Worm (Caenorhabditis elegans): ENCODE measurements around the gene ZK892.3.

ZK892.3 gene

DNA sequence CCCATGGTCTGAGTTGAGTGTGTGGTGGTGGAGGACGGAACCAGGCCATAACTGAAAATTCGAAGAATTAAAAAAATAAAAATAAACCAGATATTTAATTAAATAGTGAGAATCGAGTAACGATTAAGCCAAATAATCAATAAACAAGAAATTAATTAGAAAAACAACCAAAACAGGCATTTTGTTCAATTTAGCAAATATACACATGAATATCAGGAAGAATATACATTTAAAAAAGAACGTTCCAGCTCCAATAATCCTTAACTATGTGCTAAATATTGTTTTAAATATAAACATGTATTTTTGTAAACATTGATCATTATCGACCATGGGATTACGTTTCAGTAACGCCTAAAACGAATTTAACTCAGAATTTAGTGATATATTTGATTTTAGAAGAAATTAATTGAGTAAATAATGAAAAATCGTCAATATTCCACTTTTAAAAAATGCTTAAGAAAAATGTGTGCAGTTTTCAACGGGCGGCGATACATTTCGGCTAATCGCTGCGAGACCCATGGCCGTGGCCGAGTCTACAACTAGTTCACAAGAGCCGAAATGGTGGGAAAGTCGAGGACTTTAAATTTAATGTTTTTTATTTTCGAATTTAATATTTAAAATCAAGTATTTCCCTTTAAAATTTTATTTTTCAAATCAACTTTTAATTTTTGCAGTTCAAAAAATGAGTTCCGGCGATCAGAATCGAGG is 33.5 kb upstream of the ZK892.3 start, which contains the start of the genes R53.4 and psf-1 (continued):
- TF ChIP-seq F10E7.11 (tag; optimal IDR thresholded peaks at IDR 0.05), result no peak
- no peak for TF ChIP-seq ama-1 (optimal IDR thresholded peaks at IDR 0.05)
- TF ChIP-seq ama-1 (GFP tag; optimal IDR thresholded peaks at IDR 0.05), result no peak
- TF ChIP-seq ekl-4 (GFP tag; IDR thresholded peaks at IDR 0.05), result no peak
- TF ChIP-seq F49E8.2 (tag; optimal IDR thresholded peaks at IDR 0.05; ENCODE audit: insufficient read depth), result no peak
- peak; percentile 20 for TF ChIP-seq nhr-80 (tag; optimal IDR thresholded peaks at IDR 0.05)
- no peak for TF ChIP-seq ztf-18 (tag; optimal IDR thresholded peaks at IDR 0.05)
- TF ChIP-seq efl-1 (GFP tag; optimal IDR thresholded peaks at IDR 0.05), result peak; percentile 46
- no peak for TF ChIP-seq ccch-3 (GFP tag; optimal IDR thresholded peaks at IDR 0.05)
- no peak for TF ChIP-seq aptf-2 (GFP tag; conservative IDR thresholded peaks at IDR 0.05)

DNA sequence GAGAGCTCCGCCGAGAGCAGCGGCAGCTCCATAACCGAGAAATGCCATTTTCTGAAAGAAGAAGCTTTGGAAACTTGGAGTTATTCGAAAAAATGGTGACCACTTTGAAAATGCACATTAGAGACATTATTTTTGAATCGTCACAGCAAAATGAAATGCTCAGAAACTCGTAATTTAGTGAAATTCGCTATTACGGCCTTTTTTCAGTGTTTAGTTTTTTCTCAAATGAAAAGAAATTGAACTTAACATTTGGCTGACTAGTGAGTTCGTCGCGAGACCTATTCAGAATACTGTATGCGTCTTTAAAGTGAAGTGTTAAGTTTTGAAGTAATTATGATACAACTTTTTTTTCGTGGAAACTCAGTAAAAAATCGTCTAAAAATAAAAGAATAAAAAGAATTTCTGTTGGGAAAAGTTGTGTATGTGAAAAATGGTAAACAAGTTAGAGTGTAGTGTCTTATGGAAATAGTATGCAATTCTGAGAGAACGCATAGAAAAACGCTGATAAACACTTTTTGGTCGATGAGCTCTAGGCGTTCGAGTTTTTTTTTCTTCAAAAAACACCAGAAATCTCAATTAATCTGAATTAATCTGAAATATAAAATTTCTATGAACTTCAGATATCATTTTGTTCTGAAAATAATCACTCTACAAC is 31.1 kb upstream of the ZK892.3 start, which contains the start of gene R53.5:
Gene R53.5, minus strand, starts transcription at position 51 of the 655 bp plus-strand sequence.
- TF ChIP-seq snpc-1.3 (tag; optimal IDR thresholded peaks at IDR 0.05; ENCODE audit: insufficient read depth) (peak; percentile 4), rec-8 (tag; optimal IDR thresholded peaks at IDR 0.05) (peak in 1 of 2 experiments; percentile 10), lin-35 (GFP tag; optimal IDR thresholded peaks at IDR 0.05) (no peak), madf-8 (GFP tag; conservative IDR thresholded peaks at IDR 0.05) (no peak), hmg-1.2 (GFP tag; IDR thresholded peaks at IDR 0.05) (peak; percentile 73), K12H6.12 (tag; optimal IDR thresholded peaks at IDR 0.05) (peak; percentile 19), nfyb-1 (GFP tag; IDR thresholded peaks at IDR 0.05) (0 out of 2 replicates have a peak, but pooled peaks have one; percentile 10)

DNA sequence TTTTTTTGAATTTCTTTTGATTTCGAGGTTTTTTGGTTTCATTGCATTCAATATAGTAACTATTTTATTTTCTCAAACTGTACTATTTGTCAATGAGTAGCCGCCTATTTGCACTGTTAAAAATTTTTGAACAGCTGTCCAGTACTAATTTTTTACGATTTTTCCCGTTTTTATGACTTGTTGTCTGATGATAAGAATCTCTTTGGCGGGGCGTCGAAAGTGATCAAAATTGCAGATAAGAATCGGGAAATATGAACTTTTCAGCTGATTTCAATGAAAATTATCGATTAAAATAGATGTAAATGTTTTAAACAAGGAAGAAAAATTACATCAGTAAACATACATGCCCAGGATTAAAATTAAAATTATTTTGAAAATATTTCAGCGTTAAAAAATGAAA is 27.4 kb upstream of the ZK892.3 start:
- peak; percentile 70 for TF ChIP-seq nhr-80 (tag; optimal IDR thresholded peaks at IDR 0.05)
- no peak for TF ChIP-seq pha-4 (tag; optimal IDR thresholded peaks at IDR 0.05)
- TF ChIP-seq T26A5.8 (tag; optimal IDR thresholded peaks at IDR 0.05), result no peak

DNA sequence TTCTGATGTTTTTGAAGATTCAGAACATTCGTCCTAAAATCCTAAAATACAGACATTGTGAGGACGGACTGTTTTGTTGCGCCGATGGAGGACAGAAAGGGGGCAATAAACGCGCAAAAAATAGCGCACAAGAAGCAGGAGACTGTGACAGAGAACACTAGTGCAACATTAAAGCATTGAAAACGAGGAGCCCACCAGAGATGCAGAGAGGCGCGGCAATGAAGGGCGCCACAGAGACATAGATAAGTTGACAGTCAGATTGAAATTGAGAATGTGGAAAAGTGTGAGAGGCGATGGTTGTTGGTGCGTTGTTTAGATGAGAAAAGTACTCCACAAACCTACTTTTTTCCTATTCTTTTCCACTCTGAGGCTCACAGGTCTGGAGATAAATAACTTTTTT is 26.7 kb upstream of the ZK892.3 start, which contains the start of gene aakg-5:
Gene aakg-5, minus strand, starts transcription at position 159 of the 400 bp plus-strand sequence.
- 0 out of 2 replicates have a peak, but pooled peaks have one; percentile 6 for TF ChIP-seq egl-18 (GFP tag; IDR thresholded peaks at IDR 0.05)
- TF ChIP-seq F22D6.2 (tag; optimal IDR thresholded peaks at IDR 0.05), result no peak
- TF ChIP-seq lin-54 (GFP tag; optimal IDR thresholded peaks at IDR 0.05), result peak; percentile 16
- peak; percentile 70 for TF ChIP-seq dox-1 (GFP tag; IDR thresholded peaks at IDR 0.05)
- 0 out of 2 replicates have a peak, but pooled peaks have one; percentile 16 for TF ChIP-seq egrh-3 (GFP tag; IDR thresholded peaks at IDR 0.05)
- TF ChIP-seq let-607 (tag; optimal IDR thresholded peaks at IDR 0.05), result peak in 1 of 2 experiments; percentile 28
- no peak for TF ChIP-seq hlh-26 (GFP tag; conservative IDR thresholded peaks at IDR 0.05)
- peak; percentile 42 for TF ChIP-seq attf-5 (GFP tag; optimal IDR thresholded peaks at IDR 0.05)
- peak; percentile 24 for TF ChIP-seq gei-17 (GFP tag; optimal IDR thresholded peaks at IDR 0.05)
- TF ChIP-seq attf-3 (GFP tag; conservative IDR thresholded peaks at IDR 0.05), result peak; percentile 28; the same call in 1 of the 2 replicates
- no peak for TF ChIP-seq snpc-4 (GFP tag; optimal IDR thresholded peaks at IDR 0.05)
- peak in 1 of 4 experiments; percentile 64 for TF ChIP-seq snpc-4 (tag; optimal IDR thresholded peaks at IDR 0.05)
- TF ChIP-seq dpl-1 (GFP tag; optimal IDR thresholded peaks at IDR 0.05), result no peak
- no peak for TF ChIP-seq ceh-91 (GFP tag; IDR thresholded peaks at IDR 0.05)
- no peak for TF ChIP-seq F23B12.7 (tag; optimal IDR thresholded peaks at IDR 0.05; ENCODE audit: insufficient read depth)
- no peak for TF ChIP-seq atf-7 (tag; optimal IDR thresholded peaks at IDR 0.05)
- TF ChIP-seq lin-40 (tag; optimal IDR thresholded peaks at IDR 0.05), result peak; percentile 77
- TF ChIP-seq lin-35 (GFP tag; optimal IDR thresholded peaks at IDR 0.05), result peak in 1 of 3 experiments; percentile 32
- peak; percentile 29 for TF ChIP-seq ceh-27 (GFP tag; optimal IDR thresholded peaks at IDR 0.05)
- peak; percentile 35 for TF ChIP-seq tbp1 (GFP tag; optimal IDR thresholded peaks at IDR 0.05)
- no peak for TF ChIP-seq Y53F4B.3 (GFP tag; IDR thresholded peaks at IDR 0.05)
- peak; percentile 42; the same call in 1 of the 2 replicates for TF ChIP-seq cebp-1 (GFP tag; IDR thresholded peaks at IDR 0.05)
- TF ChIP-seq cebp-1 (tag; optimal IDR thresholded peaks at IDR 0.05), result no peak
- no peak for TF ChIP-seq aptf-3 (GFP tag; IDR thresholded peaks at IDR 0.05)

Measured in whole organism, young adult.